Worm (Caenorhabditis elegans) whole organism, L1 larva: ENCODE measurements around the gene lin-48.

Experiments
- F16B12.6 ChIP-seq: fragments of 150-350 bp; optimal IDR thresholded peaks from 2 replicates; lab custom pipeline; 2014; ENCODE audit warnings: missing biosample characterization, missing genetic modification characterization
- blmp-1 ChIP-seq: fragments of 150-350 bp; optimal IDR thresholded peaks from 2 replicates; lab custom pipeline; 2014; ENCODE audit warnings: missing biosample characterization, missing genetic modification characterization
- ceh-63 ChIP-seq: fragments of 200-800 bp; sonication (Bioruptor generic); optimal IDR thresholded peaks from 2 replicates; lab custom pipeline; 2018; ENCODE audit warnings: mild to moderate bottlenecking, missing genetic modification characterization, missing compliant biosample characterization
- ceh-82 ChIP-seq, 3 experiments: fragments of 150-350 bp in 1 of 3; sonication (generic microtip) in 2 of 3; optimal IDR thresholded peaks; 2 replicates each; lab custom pipeline; 2014 to 2017; ENCODE audit warnings: missing biosample characterization in 3 of 3, missing genetic modification characterization in 3 of 3
- dpl-1 ChIP-seq, 3 experiments: fragments of 150-350 bp in 2 of 3; sonication (generic microtip) in 1 of 3; optimal IDR thresholded peaks; 2 replicates each; lab custom pipeline; 2014 to 2017; ENCODE audit warnings: missing biosample characterization in 3 of 3, missing genetic modification characterization in 3 of 3, missing genetic modification reagents in 3 of 3
- efl-1 ChIP-seq, 4 experiments: fragments of 150-350 bp; optimal IDR thresholded peaks in 3 of 4; peaks in 1 of 4; 1 replicate in 1 of 4; 2 replicates in 3 of 4; lab custom pipeline; 2014; ENCODE audit warnings: missing biosample characterization in 2 of 4, missing genetic modification characterization in 2 of 4, missing genetic modification reagents in 2 of 4
- elt-3 ChIP-seq, 6 experiments: fragments of 150-350 bp in 1 of 6; sonication (generic microtip); optimal IDR thresholded peaks; 2 replicates each; lab custom pipeline; 2017 to 2018; ENCODE audit warnings: missing biosample characterization in 6 of 6, missing genetic modification characterization in 6 of 6, inconsistent platforms in 1 of 6
- fos-1 ChIP-seq: fragments of 150-350 bp; optimal IDR thresholded peaks from 2 replicates; lab custom pipeline; 2014; ENCODE audit warnings: missing biosample characterization, missing genetic modification characterization
- jun-1 ChIP-seq: fragments of 150-350 bp; optimal IDR thresholded peaks from 2 replicates; lab custom pipeline; 2014; ENCODE audit warnings: missing biosample characterization, missing genetic modification reagents, missing genetic modification characterization
- lin-13 ChIP-seq: fragments of 150-350 bp; optimal IDR thresholded peaks from 2 replicates; lab custom pipeline; 2014; ENCODE audit warnings: missing biosample characterization, missing genetic modification reagents, missing genetic modification characterization
- lin-14 ChIP-seq: fragments of 200-800 bp; sonication (Bioruptor generic); optimal IDR thresholded peaks from 2 replicates; lab custom pipeline; 2018; ENCODE audit warnings: mild to moderate bottlenecking, missing genetic modification characterization, moderate library complexity, missing compliant biosample characterization
- lin-35 ChIP-seq, 2 experiments: fragments of 150-350 bp; optimal IDR thresholded peaks; 2 replicates each; lab custom pipeline; 2014; ENCODE audit warnings: missing biosample characterization in 2 of 2, missing genetic modification characterization in 2 of 2, missing genetic modification reagents in 2 of 2
- lin-39 ChIP-seq: fragments of 150-350 bp; optimal IDR thresholded peaks from 2 replicates; lab custom pipeline; 2014; ENCODE audit warnings: missing biosample characterization, missing genetic modification reagents, missing genetic modification characterization
- lir-3 ChIP-seq: sonication (generic microtip); optimal IDR thresholded peaks from 2 replicates; lab custom pipeline; 2016; ENCODE audit warnings: mild to moderate bottlenecking, missing genetic modification characterization, moderate library complexity, missing compliant biosample characterization; ENCODE audit not compliant: poor library complexity
- lsy-2 ChIP-seq, 2 experiments: fragments of 150-350 bp; optimal IDR thresholded peaks; 2 replicates each; lab custom pipeline; 2014; ENCODE audit warnings: missing biosample characterization in 2 of 2, missing genetic modification characterization in 2 of 2
- mdl-1 ChIP-seq, 2 experiments: fragments of 150-350 bp; optimal IDR thresholded peaks; 2 replicates each; lab custom pipeline; 2014 to 2017; ENCODE audit warnings: missing biosample characterization in 2 of 2, missing genetic modification characterization in 2 of 2, inconsistent platforms in 1 of 2
- mep-1 ChIP-seq: fragments of 150-350 bp; optimal IDR thresholded peaks from 2 replicates; lab custom pipeline; 2014; ENCODE audit warnings: missing biosample characterization, missing genetic modification characterization
- nhr-19 ChIP-seq: fragments of 200-800 bp; sonication (Bioruptor generic); conservative IDR thresholded peaks from 2 replicates; pipeline ENCODE4 v1.3.6; 2022; ENCODE audit warnings: missing genetic modification characterization, missing compliant biosample characterization
- nhr-237 ChIP-seq: fragments of 150-350 bp; optimal IDR thresholded peaks from 2 replicates; lab custom pipeline; 2014; ENCODE audit warnings: missing biosample characterization, missing genetic modification characterization
- nhr-28 ChIP-seq: fragments of 150-350 bp; optimal IDR thresholded peaks from 2 replicates; lab custom pipeline; 2014; ENCODE audit warnings: missing biosample characterization, missing genetic modification characterization
- nhr-71 ChIP-seq: sonication (generic microtip); optimal IDR thresholded peaks from 2 replicates; lab custom pipeline; 2016; ENCODE audit warnings: mild to moderate bottlenecking, missing genetic modification characterization, moderate library complexity, missing compliant biosample characterization
- nhr-76 ChIP-seq: sonication (generic microtip); optimal IDR thresholded peaks from 2 replicates; lab custom pipeline; 2017; ENCODE audit warnings: missing biosample characterization, missing genetic modification characterization
- nhr-77 ChIP-seq: fragments of 150-350 bp; optimal IDR thresholded peaks from 2 replicates; lab custom pipeline; 2014; ENCODE audit warnings: missing biosample characterization, missing genetic modification characterization
- nhr-84 ChIP-seq: sonication (generic microtip); optimal IDR thresholded peaks from 2 replicates; lab custom pipeline; 2017; ENCODE audit warnings: missing biosample characterization, missing genetic modification characterization
- pag-3 ChIP-seq: sonication (generic microtip); optimal IDR thresholded peaks from 2 replicates; lab custom pipeline; 2017; ENCODE audit warnings: missing genetic modification characterization, mild to moderate bottlenecking, missing compliant biosample characterization, antibody characterized with exemption, borderline replicate concordance; ENCODE audit not compliant: insufficient read depth
- pax-3 ChIP-seq: fragments of 200-800 bp; sonication (Bioruptor generic); optimal IDR thresholded peaks from 2 replicates; lab custom pipeline; 2018; ENCODE audit warnings: mild to moderate bottlenecking, missing genetic modification characterization, moderate library complexity, missing compliant biosample characterization
- rnt-1 ChIP-seq: sonication (generic microtip); optimal IDR thresholded peaks from 2 replicates; lab custom pipeline; 2016; ENCODE audit warnings: mild to moderate bottlenecking, missing genetic modification characterization, moderate library complexity, missing compliant biosample characterization
- skn-1 ChIP-seq: fragments of 150-350 bp; optimal IDR thresholded peaks from 2 replicates; lab custom pipeline; 2014; ENCODE audit warnings: missing biosample characterization, missing genetic modification characterization
- snu-23 ChIP-seq: sonication (generic microtip); optimal IDR thresholded peaks from 2 replicates; lab custom pipeline; 2016; ENCODE audit warnings: missing genetic modification characterization, missing compliant biosample characterization
- sup-37 ChIP-seq: fragments of 200-800 bp; sonication (Bioruptor generic); optimal IDR thresholded peaks from 2 replicates; lab custom pipeline; 2018; ENCODE audit warnings: mild to moderate bottlenecking, missing genetic modification characterization, missing compliant biosample characterization
- swsn-7 ChIP-seq: sonication (generic microtip); optimal IDR thresholded peaks from 2 replicates; lab custom pipeline; 2016; ENCODE audit warnings: missing genetic modification characterization, missing compliant biosample characterization
- tbx-2 ChIP-seq: sonication (generic microtip); optimal IDR thresholded peaks from 2 replicates; lab custom pipeline; 2016; ENCODE audit warnings: missing genetic modification characterization, missing compliant biosample characterization
- xbp-1 ChIP-seq: sonication (generic microtip); optimal IDR thresholded peaks from 2 replicates; lab custom pipeline; 2016; ENCODE audit warnings: missing genetic modification characterization, missing compliant biosample characterization
- zag-1 ChIP-seq: fragments of 150-350 bp; optimal IDR thresholded peaks from 2 replicates; lab custom pipeline; 2014; ENCODE audit warnings: missing biosample characterization, missing genetic modification characterization
- zip-4 ChIP-seq: fragments of 200-800 bp; sonication (Bioruptor generic); optimal IDR thresholded peaks from 2 replicates; lab custom pipeline; 2018; ENCODE audit warnings: mild to moderate bottlenecking, missing genetic modification characterization, moderate library complexity, missing compliant biosample characterization
- ztf-11 ChIP-seq, 2 experiments: sonication (generic microtip); optimal IDR thresholded peaks; 2 replicates each; lab custom pipeline; 2016 to 2017; ENCODE audit warnings: missing genetic modification characterization in 2 of 2, missing biosample characterization in 1 of 2, missing compliant biosample characterization in 1 of 2
- ztf-4 ChIP-seq: fragments of 150-350 bp; optimal IDR thresholded peaks from 2 replicates; lab custom pipeline; 2014; ENCODE audit warnings: missing biosample characterization, missing genetic modification characterization

The lin-48 gene

ce11 chrIII:3701411-3702310 lies 43.6 kb upstream of the lin-48 start, which contains the start of the genes pdi-1 and C14B1.2:
pdi-1 (minus strand) TSS chrIII:3701461.
C14B1.2 (plus strand) TSS chrIII:3702260.
- TF ChIP-seq lin-13 (GFP tag; lab: Kevin White, UChicago): no peak
- TF ChIP-seq nhr-19: 0 out of 2 replicates have a peak, but pooled peaks have one; percentile 10
- TF ChIP-seq tbx-2: peak; percentile 23
- peak; percentile 98 for TF ChIP-seq xbp-1
- TF ChIP-seq dpl-1 (GFP tag; optimal IDR thresholded peaks at IDR 0.05; lab: Kevin White, UChicago): peak in 2 of 3 experiments; percentile 3 to 10
- peak; percentile 2 to 31 for TF ChIP-seq efl-1 (optimal IDR thresholded peaks at IDR 0.05; lab: Kevin White, UChicago)
- TF ChIP-seq efl-1 (GFP tag; optimal IDR thresholded peaks at IDR 0.05 in 1 of 2; lab: Kevin White, UChicago): peak in 1 of 2 experiments; percentile 33
- TF ChIP-seq nhr-71 (tag; lab: Kevin White, UChicago): peak; percentile 55
- TF ChIP-seq lin-14 (GFP tag; lab: Kevin White, UChicago): peak; percentile 90
- no peak for TF ChIP-seq ceh-63 (GFP tag; lab: Kevin White, UChicago)
- peak; percentile 17 to 31 for TF ChIP-seq lin-35 (GFP tag; optimal IDR thresholded peaks at IDR 0.05; lab: Kevin White, UChicago)
- no peak for TF ChIP-seq lir-3 (tag; lab: Kevin White, UChicago)
- no peak for TF ChIP-seq sup-37 (GFP tag; lab: Kevin White, UChicago)
- no peak for TF ChIP-seq nhr-28 (tag; lab: Kevin White, UChicago)
- TF ChIP-seq blmp-1 (tag; lab: Kevin White, UChicago): peak; percentile 20
- peak in 1 of 2 experiments; percentile 25 for TF ChIP-seq lsy-2 (tag; optimal IDR thresholded peaks at IDR 0.05; lab: Kevin White, UChicago)
- TF ChIP-seq zag-1 (tag; lab: Kevin White, UChicago): no peak
- peak; percentile 47 for TF ChIP-seq mep-1
- TF ChIP-seq lin-39 (tag; lab: Kevin White, UChicago): no peak
- TF ChIP-seq nhr-77 (tag; lab: Kevin White, UChicago): peak; percentile 15
- peak; percentile 9 for TF ChIP-seq rnt-1 (tag; lab: Kevin White, UChicago)
- TF ChIP-seq snu-23 (GFP tag; lab: Kevin White, UChicago): peak; percentile 47
- TF ChIP-seq F16B12.6 (tag; lab: Kevin White, UChicago): no peak
- peak in 1 of 6 experiments; percentile 22 for TF ChIP-seq elt-3 (tag; optimal IDR thresholded peaks at IDR 0.05; lab: Kevin White, UChicago)
- TF ChIP-seq nhr-84 (tag; lab: Kevin White, UChicago): no peak
- TF ChIP-seq mdl-1 (tag; optimal IDR thresholded peaks at IDR 0.05; lab: Kevin White, UChicago): peak in 1 of 2 experiments; percentile 70
- TF ChIP-seq swsn-7: peak; percentile 14

DNA sequence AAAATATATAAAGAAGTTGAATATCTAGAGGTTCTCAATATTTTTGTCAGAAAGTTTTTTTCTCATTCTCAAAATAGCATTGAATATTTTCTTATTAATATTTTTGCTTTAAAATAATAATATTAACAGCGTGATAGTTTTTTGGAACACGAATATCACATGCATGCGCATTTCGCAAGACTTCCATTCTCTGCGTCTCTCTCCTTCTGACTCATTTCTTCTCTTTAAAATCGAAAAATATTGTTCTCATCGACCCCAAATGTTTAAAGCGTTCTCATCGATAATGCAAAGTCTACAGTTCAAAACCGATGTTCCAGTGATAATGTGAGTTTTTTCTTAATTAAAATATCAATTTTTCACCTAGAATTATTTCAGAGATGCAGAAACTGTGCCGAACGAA lies 41.8 kb upstream of the lin-48 start, which contains the start of gene C14B1.3:
Gene C14B1.3, plus strand, starts transcription at position 168 of the 400 bp plus-strand sequence.
- TF ChIP-seq lin-35 (GFP tag; optimal IDR thresholded peaks at IDR 0.05; lab: Kevin White, UChicago): peak; percentile 15 to 56
- TF ChIP-seq skn-1: peak; percentile 87
- peak; percentile 17 for TF ChIP-seq jun-1
- peak; percentile 30 for TF ChIP-seq zip-4
- TF ChIP-seq ztf-11 (tag; optimal IDR thresholded peaks at IDR 0.05; lab: Kevin White, UChicago): no peak
- TF ChIP-seq mdl-1 (tag; optimal IDR thresholded peaks at IDR 0.05; lab: Kevin White, UChicago): peak in 1 of 2 experiments; percentile 29
- TF ChIP-seq nhr-237 (tag; lab: Kevin White, UChicago): no peak
- peak in 2 of 3 experiments; percentile 6 to 31 for TF ChIP-seq ceh-82 (tag; optimal IDR thresholded peaks at IDR 0.05; lab: Kevin White, UChicago)
- TF ChIP-seq swsn-7: no peak
- no peak for TF ChIP-seq efl-1 (optimal IDR thresholded peaks at IDR 0.05; lab: Kevin White, UChicago)
- peak; percentile 10 to 91 for TF ChIP-seq efl-1 (GFP tag; optimal IDR thresholded peaks at IDR 0.05 in 1 of 2; lab: Kevin White, UChicago)
- no peak for TF ChIP-seq pag-3 (tag; lab: Kevin White, UChicago)
- TF ChIP-seq ztf-4 (tag; lab: Kevin White, UChicago): no peak
- peak; percentile 1 for TF ChIP-seq xbp-1
- TF ChIP-seq fos-1 (tag; lab: Kevin White, UChicago): no peak
- TF ChIP-seq elt-3 (tag; optimal IDR thresholded peaks at IDR 0.05; lab: Kevin White, UChicago): peak in 1 of 6 experiments; percentile 21
- no peak for TF ChIP-seq nhr-76 (tag; lab: Kevin White, UChicago)
- TF ChIP-seq snu-23 (GFP tag; lab: Kevin White, UChicago): peak; percentile 4
- TF ChIP-seq pax-3 (tag; lab: Kevin White, UChicago): no peak
- TF ChIP-seq dpl-1 (GFP tag; optimal IDR thresholded peaks at IDR 0.05; lab: Kevin White, UChicago): peak in 1 of 3 experiments; percentile 28
- peak; percentile 3 for TF ChIP-seq mep-1
- peak; percentile 39 for TF ChIP-seq nhr-71 (tag; lab: Kevin White, UChicago)
- TF ChIP-seq lsy-2 (tag; optimal IDR thresholded peaks at IDR 0.05; lab: Kevin White, UChicago): peak; percentile 28 to 32
- TF ChIP-seq lin-14 (GFP tag; lab: Kevin White, UChicago): peak; percentile 66
